Worm (Caenorhabditis elegans) whole organism, dauer: ENCODE data around the gene acs-22.

Experiments used
- unc-62 ChIP-seq: sonication (generic microtip); optimal IDR thresholded peaks from 2 replicates; lab custom pipeline; 2017; ENCODE audit warnings: missing biosample characterization, missing genetic modification reagents, missing genetic modification characterization

Gene acs-22

DNA sequence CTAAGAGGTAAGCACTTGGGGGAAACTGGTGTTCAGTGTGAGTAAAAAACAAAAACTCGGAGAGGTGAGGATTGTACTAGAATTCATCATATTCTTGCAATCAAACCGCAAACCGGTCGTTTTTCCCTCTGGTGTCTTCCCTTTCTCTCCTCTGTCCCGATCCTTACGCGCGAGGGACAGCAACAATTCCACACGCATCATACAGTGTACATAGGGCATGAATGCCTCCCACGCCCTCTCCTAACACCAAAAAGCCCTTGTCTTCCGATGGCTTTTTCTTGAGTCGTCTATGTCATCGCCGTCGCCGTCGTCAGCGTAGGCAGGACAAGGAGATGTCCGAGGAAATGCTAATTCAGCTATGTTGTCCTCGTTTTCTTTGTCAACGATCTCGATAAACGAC lies 2.5 kb downstream of the acs-22 start:
- TF ChIP-seq unc-62 (GFP tag; lab: Kevin White, UChicago): no peak

DNA sequence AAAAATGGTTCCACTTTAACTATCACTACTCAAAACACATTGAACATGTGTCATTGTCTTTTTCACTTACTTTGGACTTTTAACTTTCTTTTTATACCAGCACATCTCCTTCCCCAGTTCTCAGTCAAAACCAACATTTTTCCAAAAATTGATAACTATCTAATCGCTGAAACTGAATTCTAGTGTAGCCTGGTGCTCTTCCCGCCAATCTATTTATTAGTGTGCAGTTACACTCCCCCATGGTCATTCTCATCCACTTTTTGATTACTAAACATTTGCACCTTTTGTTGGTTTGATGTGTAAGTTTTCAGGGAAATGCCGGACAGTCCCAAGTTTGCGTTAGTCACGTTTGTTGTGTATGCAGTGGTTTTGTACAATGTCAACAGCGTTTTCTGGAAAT lies 3.3 kb downstream of the acs-22 start:
- TF ChIP-seq unc-62 (GFP tag; lab: Kevin White, UChicago): no peak

DNA sequence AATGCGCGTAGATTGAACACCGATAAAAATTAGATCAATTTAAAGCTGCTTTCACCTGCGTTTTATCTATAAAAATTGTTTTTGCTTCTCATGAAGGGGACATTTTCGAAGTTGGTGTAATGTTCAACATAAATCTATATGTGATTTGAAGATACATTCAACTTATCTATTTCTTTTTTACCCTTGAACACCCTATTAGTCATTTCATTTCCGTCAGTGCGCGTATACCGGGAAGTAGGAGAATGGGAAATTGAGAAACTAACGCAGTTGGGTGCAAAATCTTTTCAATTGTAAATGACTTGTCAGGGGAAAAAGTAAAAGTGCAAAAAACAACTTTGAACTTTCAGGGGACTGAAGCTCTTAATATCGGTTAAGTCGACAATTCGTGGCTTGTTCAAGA lies 4.0 kb downstream of the acs-22 start:
- TF ChIP-seq unc-62 (GFP tag; lab: Kevin White, UChicago): no peak

DNA sequence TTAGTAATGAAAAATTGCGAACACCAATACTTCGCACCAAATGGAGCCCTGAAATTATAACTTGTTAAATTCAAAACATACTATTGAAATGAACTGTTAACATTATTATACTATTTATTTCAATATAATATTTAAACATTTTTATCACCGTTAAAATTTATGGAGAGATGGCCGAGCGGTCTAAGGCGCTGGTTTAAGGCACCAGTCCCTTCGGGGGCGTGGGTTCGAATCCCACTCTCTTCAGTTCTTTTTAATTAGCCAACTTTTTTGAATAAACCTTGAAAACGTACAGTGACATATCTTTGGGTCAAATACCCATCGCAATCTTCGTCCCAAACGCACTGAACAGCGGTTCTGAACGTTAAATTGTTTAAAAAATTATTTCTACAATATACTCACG lies 8.4 kb downstream of the acs-22 start:
- no peak for TF ChIP-seq unc-62 (GFP tag; lab: Kevin White, UChicago)

DNA sequence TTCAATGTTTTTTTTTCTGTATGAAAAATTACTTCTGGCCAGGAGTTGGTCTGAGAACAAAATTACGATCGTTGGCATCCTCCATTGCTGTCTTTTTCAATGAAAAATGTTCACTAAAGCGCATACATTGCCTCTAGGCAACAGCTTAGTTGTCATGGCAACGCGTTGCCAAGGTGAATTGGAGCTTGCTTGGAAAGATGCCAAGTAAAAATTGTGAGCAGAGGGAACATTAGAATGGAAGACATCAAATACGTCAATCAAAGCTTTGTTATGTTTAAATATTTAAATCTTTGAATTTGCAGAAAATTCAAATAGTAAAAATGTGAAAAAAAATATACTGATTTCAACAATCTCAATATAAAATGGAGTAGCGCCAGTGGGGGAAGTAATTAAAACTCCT lies 9.1 kb downstream of the acs-22 start, which contains the start of gene dylt-2:
Gene dylt-2, minus strand, starts transcription at position 101 of the 400 bp plus-strand sequence.
- TF ChIP-seq unc-62 (GFP tag; lab: Kevin White, UChicago): no peak

DNA sequence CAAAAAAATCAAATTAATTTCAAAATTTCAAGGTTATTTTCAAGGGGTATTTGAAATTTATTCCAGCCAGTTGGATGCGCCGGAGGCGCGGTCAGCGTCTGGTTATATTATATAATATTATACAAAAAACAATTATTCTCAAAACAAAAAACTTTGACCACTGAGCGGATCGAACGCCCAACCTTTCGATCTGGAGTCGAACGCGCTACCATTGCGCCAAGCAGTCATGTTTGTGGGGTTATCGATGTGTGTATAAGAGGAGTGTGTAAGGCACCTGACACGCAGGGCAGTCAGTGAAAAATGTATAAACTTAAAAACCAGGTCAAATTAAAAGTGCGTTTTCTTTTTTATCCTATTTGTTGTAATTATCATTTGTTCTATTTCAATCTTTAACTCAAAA lies 13.1 kb downstream of the acs-22 start:
- TF ChIP-seq unc-62 (GFP tag; lab: Kevin White, UChicago): no peak

DNA sequence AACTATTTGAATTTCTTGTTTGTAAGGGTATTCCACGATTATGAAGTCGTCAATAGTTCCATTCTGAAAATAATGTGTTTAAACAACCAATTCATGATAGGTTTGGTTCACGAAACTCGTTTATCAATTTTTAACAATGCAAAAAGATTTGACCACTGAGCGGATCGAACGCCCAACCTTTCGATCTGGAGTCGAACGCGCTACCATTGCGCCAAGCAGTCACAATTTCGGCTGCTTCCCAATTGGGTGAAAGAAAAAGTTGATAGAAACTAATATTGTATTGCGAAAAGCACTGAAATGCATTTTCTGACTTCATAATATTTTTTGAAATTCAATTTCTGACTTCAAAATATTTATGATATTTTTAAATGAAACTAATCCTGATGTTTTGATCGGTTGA lies 14.0 kb downstream of the acs-22 start:
- no peak for TF ChIP-seq unc-62 (GFP tag; lab: Kevin White, UChicago)

DNA sequence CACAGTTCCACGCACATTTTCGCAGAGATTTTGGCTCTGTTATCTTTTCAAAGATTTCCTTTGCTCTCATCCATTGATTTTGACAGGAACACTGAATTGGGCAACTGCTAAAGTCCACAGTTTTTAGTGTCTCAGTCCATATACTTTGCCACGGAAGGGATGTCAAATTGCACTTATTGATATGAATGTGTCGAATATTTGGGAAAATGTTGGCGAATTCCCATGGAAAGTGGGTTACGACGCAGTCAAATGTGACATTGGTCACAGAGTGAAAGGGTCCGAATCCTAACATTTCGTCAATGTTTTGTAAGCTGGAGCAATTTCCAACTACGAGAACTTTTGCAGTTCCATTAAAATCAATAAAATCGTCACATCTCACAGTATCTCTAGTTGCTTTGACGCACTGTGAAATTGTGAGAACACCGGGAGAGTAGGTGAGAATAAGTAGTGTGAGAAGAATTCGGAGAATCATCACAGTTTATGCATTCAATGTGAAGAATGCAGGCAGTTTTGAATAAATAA lies 19.6 kb downstream of the acs-22 start, which contains the start of gene trk-1:
Gene trk-1, minus strand, starts transcription at position 472 of the 522 bp plus-strand sequence.
- no peak for TF ChIP-seq unc-62 (GFP tag; lab: Kevin White, UChicago)

DNA sequence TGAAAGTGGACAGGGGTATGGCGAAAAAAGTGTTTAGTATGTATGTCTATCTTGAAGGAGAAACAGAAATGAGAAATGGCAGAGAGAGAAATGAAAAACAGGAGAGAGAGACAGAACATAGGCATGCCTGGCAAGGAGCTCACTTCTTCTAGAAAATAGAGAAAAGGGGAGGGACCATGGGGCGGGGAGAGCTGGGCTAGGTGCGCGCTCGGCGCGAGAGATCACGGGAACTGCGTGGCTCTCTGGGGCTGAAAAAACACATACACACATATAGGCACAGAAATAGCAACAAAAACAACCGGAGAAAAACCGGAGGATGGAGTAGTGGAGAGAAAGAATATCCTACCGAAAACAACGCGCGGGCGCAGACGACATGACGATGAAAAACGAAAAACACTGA lies 21.0 kb downstream of the acs-22 start:
- no peak for TF ChIP-seq unc-62 (GFP tag; lab: Kevin White, UChicago)

DNA sequence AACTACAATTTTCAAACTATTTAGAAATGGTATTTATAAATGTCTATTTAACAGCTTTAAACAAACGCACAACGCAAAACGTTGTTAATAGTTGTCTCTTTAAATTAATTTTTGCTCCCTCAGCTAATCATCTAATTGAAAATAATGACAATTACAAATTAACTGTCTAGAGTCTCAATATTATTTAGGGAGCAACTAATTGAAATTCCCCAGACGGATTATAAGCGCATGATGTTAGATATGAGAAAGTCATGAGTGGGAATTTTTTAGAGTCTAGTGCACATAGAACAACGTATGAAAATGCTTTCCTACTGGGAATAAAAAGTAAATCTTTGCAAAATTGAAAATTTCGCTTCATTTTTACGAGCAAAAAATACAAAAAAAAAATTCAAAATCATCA lies 22.0 kb downstream of the acs-22 start:
- TF ChIP-seq unc-62 (GFP tag; lab: Kevin White, UChicago): no peak

DNA sequence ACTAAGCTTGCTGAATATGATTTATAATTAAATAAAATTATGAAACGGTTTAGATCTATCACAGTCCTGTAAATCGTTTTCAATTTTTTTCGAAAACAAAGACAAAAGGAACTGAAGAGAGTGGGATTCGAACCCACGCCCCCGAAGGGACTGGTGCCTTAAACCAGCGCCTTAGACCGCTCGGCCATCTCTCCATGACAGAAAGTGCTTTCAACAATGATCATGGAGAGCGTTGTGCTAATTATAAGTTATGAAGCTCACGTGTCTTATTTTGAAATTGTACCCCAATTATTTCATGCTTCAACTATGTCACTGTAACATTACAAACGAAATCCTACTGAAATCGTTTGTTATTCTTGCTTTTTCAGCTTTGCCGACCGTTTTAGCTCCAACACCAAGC lies 24.8 kb downstream of the acs-22 start:
- no peak for TF ChIP-seq unc-62 (GFP tag; lab: Kevin White, UChicago)

DNA sequence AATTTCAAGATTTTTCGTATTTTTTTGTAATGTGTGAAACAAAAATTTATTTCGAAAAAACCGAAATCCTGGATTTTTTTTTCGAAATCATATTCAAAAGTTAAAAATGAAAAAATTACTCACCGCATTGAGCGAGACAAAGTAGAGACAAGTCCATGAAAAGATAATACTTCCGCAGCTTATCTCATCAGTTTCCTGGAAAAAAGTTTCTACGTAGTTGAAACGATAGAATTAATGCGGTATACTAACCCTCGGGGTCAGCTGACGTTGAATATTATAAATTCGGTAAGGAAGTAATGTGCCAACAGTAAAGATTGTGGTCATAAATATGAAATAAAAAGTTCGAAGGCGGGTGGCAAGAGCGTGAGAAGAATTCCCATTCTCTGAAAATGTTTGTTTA lies 27.0 kb downstream of the acs-22 start:
- TF ChIP-seq unc-62 (GFP tag; lab: Kevin White, UChicago): no peak

DNA sequence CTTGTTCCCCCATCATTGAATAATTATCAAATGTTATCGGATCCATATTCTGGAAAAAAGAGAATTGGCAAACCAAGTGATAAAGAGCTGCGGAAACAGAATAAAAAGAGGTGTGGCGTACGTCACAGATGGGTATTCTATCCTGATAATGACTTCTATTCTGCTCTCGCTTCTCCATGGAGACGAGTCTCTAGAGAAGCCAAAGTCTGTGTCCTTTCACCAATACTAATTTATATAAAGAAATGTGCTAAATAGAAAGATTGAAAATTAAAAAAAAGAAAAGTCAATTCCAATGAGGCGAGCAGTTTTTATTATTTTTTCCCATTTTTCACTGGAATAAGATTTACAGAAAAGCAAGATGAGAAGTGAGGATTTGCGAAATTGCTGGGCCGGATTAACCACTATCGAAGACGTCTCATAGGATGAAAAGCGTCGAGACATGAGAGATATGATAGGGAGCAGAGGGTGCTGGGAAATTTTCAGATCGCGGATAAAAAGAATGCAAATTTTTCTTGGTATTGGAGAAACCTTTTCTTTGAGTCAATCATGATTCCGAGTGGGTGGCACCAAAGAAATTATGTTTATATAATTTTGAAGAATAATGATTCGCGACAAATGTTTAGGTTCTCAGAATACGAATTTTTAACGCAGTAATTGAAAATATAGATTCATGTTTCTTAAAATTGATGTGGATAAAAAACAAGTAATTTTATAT lies 30.3 kb downstream of the acs-22 start, which contains the start of gene aexr-3:
Gene aexr-3, minus strand, starts transcription at position 51 of the 715 bp plus-strand sequence.
- no peak for TF ChIP-seq unc-62 (GFP tag; lab: Kevin White, UChicago)

DNA sequence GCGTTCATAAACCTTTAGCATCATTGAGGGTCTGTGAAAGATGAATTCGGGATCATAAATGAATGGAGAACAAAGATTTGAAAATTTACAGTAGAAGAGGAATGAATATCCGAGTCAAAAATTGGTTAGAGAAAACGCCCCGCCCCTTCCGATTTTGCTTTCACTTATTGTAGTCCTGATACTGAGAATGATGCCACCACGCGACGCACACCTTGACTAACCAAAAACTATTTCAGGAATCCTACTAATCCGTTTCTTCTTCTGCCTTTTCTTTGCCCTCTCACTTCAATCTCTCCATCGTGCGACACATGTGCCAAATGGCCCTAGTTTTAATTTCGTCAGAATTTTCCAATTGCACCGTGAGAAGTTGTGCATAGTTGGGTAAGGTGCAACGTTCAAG lies 32.5 kb downstream of the acs-22 start:
- no peak for TF ChIP-seq unc-62 (GFP tag; lab: Kevin White, UChicago)

DNA sequence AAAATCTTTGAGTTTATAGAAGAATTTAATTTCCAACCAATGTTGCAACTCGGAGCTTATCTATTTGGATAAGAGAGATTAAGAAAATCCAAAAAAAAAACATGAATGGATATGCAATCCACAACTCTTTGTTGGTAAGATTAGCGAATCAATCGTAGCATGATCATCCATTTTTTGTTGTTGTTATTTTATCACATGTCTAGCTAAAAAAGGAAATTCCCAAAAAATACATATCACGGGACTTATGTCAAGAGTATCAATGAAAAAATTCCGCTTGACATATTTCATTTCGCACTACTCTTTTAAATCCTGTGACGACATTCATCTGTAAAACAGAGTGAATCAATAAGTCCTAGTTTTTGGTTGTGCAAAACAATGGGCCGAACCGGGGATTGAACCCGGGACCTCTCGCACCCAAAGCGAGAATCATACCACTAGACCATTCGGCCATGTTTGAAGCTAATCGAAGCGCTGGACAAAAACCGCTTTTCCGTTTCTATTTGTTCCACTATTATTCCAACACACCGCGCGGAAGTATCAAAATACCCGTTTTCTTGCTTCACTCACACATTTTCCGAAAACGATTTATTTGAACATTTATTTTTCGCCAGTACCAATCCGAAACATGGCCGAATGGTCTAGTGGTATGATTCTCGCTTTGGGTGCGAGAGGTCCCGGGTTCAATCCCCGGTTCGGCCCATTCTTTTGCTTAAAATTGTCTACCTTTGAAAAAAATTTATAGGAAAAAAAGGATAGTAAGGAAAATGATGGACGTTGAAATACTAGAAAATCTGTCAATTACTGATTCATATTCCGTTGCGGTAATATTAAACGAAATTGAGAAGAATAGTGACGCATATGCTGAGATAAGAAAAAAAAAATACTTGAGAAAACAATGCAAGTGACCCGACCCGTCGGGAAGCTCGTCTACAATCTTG lies 38.4 kb downstream of the acs-22 start:
- no peak for TF ChIP-seq unc-62 (GFP tag; lab: Kevin White, UChicago)

DNA sequence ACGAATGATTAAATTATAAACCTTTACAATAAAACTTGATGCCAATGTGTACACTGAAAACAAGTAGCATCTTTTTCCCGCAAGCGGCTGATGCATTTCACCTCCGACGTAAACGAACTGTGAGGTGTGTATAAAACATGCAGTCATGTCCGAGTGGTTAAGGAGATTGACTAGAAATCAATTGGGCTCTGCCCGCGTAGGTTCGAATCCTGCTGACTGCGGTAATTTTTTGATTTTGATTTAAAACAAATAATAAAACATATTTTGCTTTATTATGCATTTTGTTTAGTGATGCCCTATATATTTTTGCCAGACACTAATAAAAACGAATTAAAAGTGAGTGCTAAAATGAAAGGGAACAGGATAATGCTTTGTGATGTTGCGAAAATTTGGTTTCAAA lies 40.5 kb downstream of the acs-22 start:
- TF ChIP-seq unc-62 (GFP tag; lab: Kevin White, UChicago): no peak
